Worm (Caenorhabditis elegans): ENCODE results near the gene R08C7.11.

The R08C7.11 gene

DNA sequence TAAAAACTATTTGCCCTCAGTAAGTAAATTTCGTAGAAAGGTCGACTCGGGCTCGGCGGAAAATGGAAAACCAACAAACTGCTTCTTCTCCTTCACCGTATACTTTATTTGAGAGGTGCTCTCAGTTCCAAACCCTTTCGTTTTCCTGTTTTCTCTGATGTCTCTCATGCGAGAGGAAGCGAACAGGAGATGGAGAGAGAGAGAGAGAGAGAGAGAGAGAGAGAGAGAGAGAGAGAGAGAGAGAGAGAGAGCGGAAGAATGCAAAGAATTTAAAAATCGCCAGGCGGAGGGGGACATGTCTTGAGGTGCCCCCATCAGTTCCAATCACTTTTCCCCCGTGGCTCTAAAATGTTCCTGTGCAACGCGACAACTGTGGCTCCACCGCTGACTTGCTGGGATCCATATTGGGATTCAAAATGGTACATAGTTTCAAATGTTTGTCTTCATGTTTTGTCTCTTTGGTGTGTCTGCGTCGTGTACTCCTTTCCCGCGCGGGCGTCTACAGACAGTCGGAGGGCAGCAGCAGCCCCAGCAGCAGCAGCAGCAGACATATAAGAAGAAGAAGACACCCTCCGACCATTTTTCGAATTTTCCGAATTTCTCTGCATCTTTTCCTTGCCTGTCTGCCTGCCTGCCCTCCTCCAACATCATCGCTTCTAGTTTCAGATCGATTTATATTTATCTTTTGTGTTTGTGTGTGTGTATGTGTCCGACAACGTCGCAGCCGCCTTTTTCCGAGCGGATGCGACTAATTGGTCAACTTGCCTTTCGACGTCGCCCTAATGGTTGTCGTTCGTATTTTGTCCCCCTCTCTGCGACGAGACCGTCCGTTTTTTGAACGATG lies at the start of gene R08C7.11:
Gene R08C7.11 (minus strand): TSS at position 608 of the 844 bp plus-strand sequence.
- TF ChIP-seq ceh-28 (tag; optimal IDR thresholded peaks at IDR 0.05), result peak; percentile 34
- TF ChIP-seq pha-4 (tag; optimal IDR thresholded peaks at IDR 0.05), result peak; percentile 67
- peak; percentile 31 for TF ChIP-seq lin-39 (tag; optimal IDR thresholded peaks at IDR 0.05)
- TF ChIP-seq nhr-43 (tag; optimal IDR thresholded peaks at IDR 0.05; ENCODE audit: poor library complexity, severe bottlenecking), result peak; percentile 23
- peak; percentile 14 for TF ChIP-seq elt-2 (tag; optimal IDR thresholded peaks at IDR 0.05)
- TF ChIP-seq fkh-10 (GFP tag; optimal IDR thresholded peaks at IDR 0.05), result no peak
- TF ChIP-seq nhr-23 (tag; optimal IDR thresholded peaks at IDR 0.05), result peak; percentile 68
- TF ChIP-seq snpc-4 (tag; optimal IDR thresholded peaks at IDR 0.05), result peak; percentile 1
- TF ChIP-seq skn-1 (tag; optimal IDR thresholded peaks at IDR 0.05), result no peak
- TF ChIP-seq zag-1 (tag; optimal IDR thresholded peaks at IDR 0.05), result no peak
- TF ChIP-seq nhr-12 (tag; optimal IDR thresholded peaks at IDR 0.05), result no peak
- peak in 1 of 3 experiments; percentile 17 for TF ChIP-seq elt-3 (tag; optimal IDR thresholded peaks at IDR 0.05)
- peak; percentile 33 for TF ChIP-seq nfya-1 (tag; optimal IDR thresholded peaks at IDR 0.05; ENCODE audit: insufficient read depth)
- TF ChIP-seq nhr-28 (tag; optimal IDR thresholded peaks at IDR 0.05), result no peak
- TF ChIP-seq nhr-25 (tag; optimal IDR thresholded peaks at IDR 0.05), result peak; percentile 78

DNA sequence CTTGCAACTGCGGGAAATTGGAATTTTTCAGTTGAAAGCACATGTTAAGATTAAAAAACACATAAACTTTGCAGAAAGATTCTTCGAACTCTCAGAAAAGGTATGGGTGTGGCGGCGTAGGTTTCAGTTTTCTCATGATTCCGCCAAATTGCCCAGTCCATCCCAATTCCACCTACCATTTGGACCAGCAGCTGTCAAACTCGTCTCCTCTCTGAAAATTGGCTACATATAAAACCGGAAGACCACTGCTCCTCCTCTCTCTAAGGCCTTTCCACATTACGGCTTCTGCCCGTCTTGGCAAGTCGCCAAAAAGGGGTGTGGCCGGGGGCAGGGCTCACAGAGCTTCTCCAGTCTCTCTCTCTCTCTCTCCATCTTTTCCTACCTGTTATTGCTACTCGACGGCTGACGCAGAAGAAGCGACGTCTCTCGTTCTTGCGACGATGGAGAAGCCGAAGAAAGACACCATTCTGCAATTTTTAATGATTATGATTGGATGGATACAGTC lies 35.5 kb upstream of the R08C7.11 start, which contains the start of gene ZK180.7:
Gene ZK180.7 (plus strand): TSS at position 395 of the 505 bp plus-strand sequence.
- no peak for TF ChIP-seq elt-2 (tag; optimal IDR thresholded peaks at IDR 0.05)
- TF ChIP-seq R02D3.7 (tag; optimal IDR thresholded peaks at IDR 0.05), result no peak
- TF ChIP-seq ceh-28 (tag; optimal IDR thresholded peaks at IDR 0.05), result no peak
- no peak for TF ChIP-seq nhr-28 (tag; optimal IDR thresholded peaks at IDR 0.05)
- no peak for TF ChIP-seq unc-62 (GFP tag; optimal IDR thresholded peaks at IDR 0.05)
- TF ChIP-seq lin-39 (tag; optimal IDR thresholded peaks at IDR 0.05), result no peak
- no peak for TF ChIP-seq sea-2 (GFP tag; optimal IDR thresholded peaks at IDR 0.05)
- TF ChIP-seq aly-2 (tag; optimal IDR thresholded peaks at IDR 0.05), result no peak
- TF ChIP-seq elt-3 (tag; optimal IDR thresholded peaks at IDR 0.05), result no peak
- TF ChIP-seq nhr-77 (tag; optimal IDR thresholded peaks at IDR 0.05), result no peak
- TF ChIP-seq ztf-11 (tag; optimal IDR thresholded peaks at IDR 0.05), result no peak
- TF ChIP-seq mdl-1 (tag; optimal IDR thresholded peaks at IDR 0.05), result no peak
- no peak for TF ChIP-seq nhr-237 (tag; optimal IDR thresholded peaks at IDR 0.05)
- no peak for TF ChIP-seq nhr-12 (tag; optimal IDR thresholded peaks at IDR 0.05)
- no peak for TF ChIP-seq nhr-25 (tag; optimal IDR thresholded peaks at IDR 0.05)
- no peak for TF ChIP-seq ceh-16 (tag; optimal IDR thresholded peaks at IDR 0.05)
- no peak for TF ChIP-seq eor-1 (tag; optimal IDR thresholded peaks at IDR 0.05)
- no peak for TF ChIP-seq snpc-4 (tag; optimal IDR thresholded peaks at IDR 0.05)

DNA sequence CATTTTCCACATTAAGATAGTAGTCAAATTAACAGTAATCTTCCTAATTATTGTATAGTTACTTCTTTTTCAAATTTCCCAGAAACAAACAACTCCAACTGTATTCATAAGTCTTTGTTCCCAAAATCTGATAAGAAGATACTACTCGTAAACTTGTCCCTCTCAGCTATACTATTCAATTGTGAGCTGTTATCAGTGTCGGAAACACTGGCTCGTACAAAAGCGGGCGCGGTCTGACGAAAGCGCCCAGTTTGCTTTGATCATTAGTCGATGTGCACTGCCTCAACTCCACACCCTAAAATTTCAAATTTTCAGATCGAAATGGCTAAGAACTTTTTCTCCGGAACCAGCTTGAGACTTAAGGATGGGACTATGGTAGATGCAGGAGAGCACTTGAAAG lies 32.0 kb upstream of the R08C7.11 start, which contains the start of gene trx-3:
Gene trx-3 (plus strand): TSS at position 291 of the 400 bp plus-strand sequence.
- no peak for TF ChIP-seq nhr-237 (tag; optimal IDR thresholded peaks at IDR 0.05)
- no peak for TF ChIP-seq ceh-82 (tag; optimal IDR thresholded peaks at IDR 0.05)
- peak; percentile 36 for TF ChIP-seq pha-4 (tag; optimal IDR thresholded peaks at IDR 0.05)
- no peak for TF ChIP-seq zag-1 (tag; optimal IDR thresholded peaks at IDR 0.05)
- TF ChIP-seq elt-2 (tag; optimal IDR thresholded peaks at IDR 0.05), result peak; percentile 82
- no peak for TF ChIP-seq eor-1 (tag; optimal IDR thresholded peaks at IDR 0.05)
- peak; percentile 86 for TF ChIP-seq pqm-1 (tag; optimal IDR thresholded peaks at IDR 0.05)

DNA sequence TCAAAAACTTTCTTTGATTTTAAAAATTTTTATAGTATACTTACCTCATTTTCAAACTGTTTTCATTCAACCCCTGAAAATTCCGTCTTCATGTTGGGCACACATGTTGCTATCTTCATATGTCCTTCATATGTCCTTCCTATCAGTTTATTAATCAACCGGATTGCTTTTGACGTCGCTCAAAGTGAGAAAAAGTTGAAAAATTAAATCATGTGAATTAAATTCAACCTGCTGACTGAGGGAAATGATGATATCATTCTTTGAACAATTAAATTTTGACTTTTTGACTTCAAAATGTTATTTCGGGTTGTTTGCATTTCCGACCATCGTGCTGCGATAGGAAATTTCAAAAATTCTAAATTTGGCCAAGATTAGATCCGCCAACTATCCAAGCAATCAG lies 29.8 kb upstream of the R08C7.11 start:
- TF ChIP-seq ceh-82 (tag; optimal IDR thresholded peaks at IDR 0.05) (no peak), snpc-4 (tag; optimal IDR thresholded peaks at IDR 0.05) (no peak), ztf-4 (tag; optimal IDR thresholded peaks at IDR 0.05) (no peak), nfya-1 (tag; optimal IDR thresholded peaks at IDR 0.05; ENCODE audit: insufficient read depth) (no peak), skn-1 (tag; optimal IDR thresholded peaks at IDR 0.05) (no peak), nhr-67 (tag; optimal IDR thresholded peaks at IDR 0.05) (no peak), daf-12 (tag; optimal IDR thresholded peaks at IDR 0.05) (no peak), elt-2 (tag; optimal IDR thresholded peaks at IDR 0.05) (peak; percentile 73), lin-15B (tag; optimal IDR thresholded peaks at IDR 0.05) (no peak), ceh-28 (tag; optimal IDR thresholded peaks at IDR 0.05) (no peak), fkh-10 (GFP tag; optimal IDR thresholded peaks at IDR 0.05) (no peak), tbx-2 (tag; optimal IDR thresholded peaks at IDR 0.05) (no peak), egl-27 (tag; optimal IDR thresholded peaks at IDR 0.05) (no peak), ceh-9 (tag; optimal IDR thresholded peaks at IDR 0.05) (no peak), sea-2 (GFP tag; optimal IDR thresholded peaks at IDR 0.05) (no peak), pqm-1 (tag; optimal IDR thresholded peaks at IDR 0.05) (peak; percentile 78)
